Fruit fly (Drosophila melanogaster) whole organism, embryonic: ENCODE measurements around the gene Cpr78Cb.
A peak's percentile ranks its signal among the peaks of the same experiment; 100 is the strongest.

Source experiments
- Ada2b ChIP-seq: fragments of 200-800 bp; sonication (Bioruptor generic); IDR thresholded peaks from 2 replicates; pipeline ENCODE4 v1.3.6; 2022; ENCODE audit warnings: missing biosample characterization, missing genetic modification characterization
- CG1024 ChIP-seq: fragments of 200-800 bp; sonication (Bioruptor generic); IDR thresholded peaks from 2 replicates; pipeline ENCODE4 v1.3.6; 2022; ENCODE audit warnings: missing biosample characterization, missing genetic modification characterization
- CG10462 ChIP-seq: fragments of 200-800 bp; sonication (Bioruptor generic); optimal IDR thresholded peaks from 2 replicates; lab custom pipeline; 2016; ENCODE audit warnings: missing biosample characterization, missing genetic modification characterization
- CG10565 ChIP-seq: fragments of 200-800 bp; sonication (Bioruptor generic); optimal IDR thresholded peaks from 3 replicates; lab custom pipeline; 2016; ENCODE audit warnings: missing biosample characterization, mild to moderate bottlenecking, missing genetic modification characterization
- CG11723 ChIP-seq: fragments of 200-800 bp; sonication (Bioruptor generic); optimal IDR thresholded peaks from 2 replicates; lab custom pipeline; 2017; ENCODE audit warnings: missing biosample characterization, mild to moderate bottlenecking, missing genetic modification characterization
- CG15073 ChIP-seq: fragments of 200-800 bp; sonication (Bioruptor generic); optimal IDR thresholded peaks from 2 replicates; lab custom pipeline; 2016; ENCODE audit warnings: missing biosample characterization, missing genetic modification characterization
- CG1529 ChIP-seq: fragments of 200-800 bp; sonication (Bioruptor generic); optimal IDR thresholded peaks from 3 replicates; lab custom pipeline; 2018; ENCODE audit warnings: missing biosample characterization, missing genetic modification characterization
- CG15479 ChIP-seq: fragments of 200-800 bp; sonication (Bioruptor generic); optimal IDR thresholded peaks from 3 replicates; lab custom pipeline; 2019; ENCODE audit warnings: missing biosample characterization, mild to moderate bottlenecking, missing genetic modification characterization, moderate library complexity
- CG15514 ChIP-seq: fragments of 200-800 bp; sonication (Bioruptor generic); optimal IDR thresholded peaks from 3 replicates; lab custom pipeline; 2017; ENCODE audit warnings: missing biosample characterization, missing genetic modification characterization, mild to moderate bottlenecking, moderate library complexity, missing genetic modification reagents
- CG16863 ChIP-seq: fragments of 200-800 bp; sonication (Bioruptor generic); optimal IDR thresholded peaks from 3 replicates; lab custom pipeline; 2016; ENCODE audit warnings: missing biosample characterization, missing genetic modification characterization
- CG17359 ChIP-seq: fragments of 200-800 bp; sonication (Bioruptor generic); optimal IDR thresholded peaks from 3 replicates; lab custom pipeline; 2018; ENCODE audit warnings: missing biosample characterization, mild to moderate bottlenecking, missing genetic modification characterization, moderate library complexity
- CG1792 ChIP-seq: fragments of 200-800 bp; sonication (Bioruptor generic); optimal IDR thresholded peaks from 2 replicates; lab custom pipeline; 2016; ENCODE audit warnings: missing biosample characterization, missing genetic modification characterization
- CG18262 ChIP-seq: fragments of 200-800 bp; optimal IDR thresholded peaks from 3 replicates; lab custom pipeline; 2019; ENCODE audit warnings: missing biosample characterization, mild to moderate bottlenecking, missing genetic modification characterization, moderate library complexity
- CG2199 ChIP-seq: fragments of 200-800 bp; sonication (Bioruptor generic); IDR thresholded peaks from 3 replicates; pipeline ENCODE4 v1.3.6; 2022; ENCODE audit warnings: missing biosample characterization, missing genetic modification characterization
- CG2889 ChIP-seq: fragments of 200-800 bp; sonication (Bioruptor generic); IDR thresholded peaks from 3 replicates; pipeline ENCODE4 v1.3.6; 2022; ENCODE audit warnings: missing biosample characterization, missing genetic modification characterization
- CG31224 ChIP-seq: fragments of 200-800 bp; sonication (Bioruptor generic); IDR thresholded peaks from 2 replicates; pipeline ENCODE4 v1.3.6; 2022; ENCODE audit warnings: missing biosample characterization, missing genetic modification characterization
- CG31388 ChIP-seq: fragments of 200-800 bp; sonication (Bioruptor generic); optimal IDR thresholded peaks from 2 replicates; lab custom pipeline; 2016; ENCODE audit warnings: missing biosample characterization, missing genetic modification characterization
- CG32767 ChIP-seq: fragments of 200-800 bp; sonication (Bioruptor generic); IDR thresholded peaks from 2 replicates; pipeline ENCODE4 v1.3.6; 2022; ENCODE audit warnings: missing biosample characterization, missing genetic modification characterization
- CG34224 ChIP-seq: fragments of 200-800 bp; sonication (Bioruptor generic); IDR thresholded peaks from 3 replicates; pipeline ENCODE4 v1.3.6; 2022; ENCODE audit warnings: missing biosample characterization, missing genetic modification characterization; ENCODE audit not compliant: partially characterized antibody
- CG4282 ChIP-seq: fragments of 200-800 bp; sonication (Bioruptor generic); optimal IDR thresholded peaks from 2 replicates; lab custom pipeline; 2016; ENCODE audit warnings: missing biosample characterization, missing genetic modification characterization
- CG4328 ChIP-seq: fragments of 200-800 bp; sonication (Bioruptor generic); optimal IDR thresholded peaks from 3 replicates; lab custom pipeline; 2017; ENCODE audit warnings: missing biosample characterization, missing genetic modification reagents, missing genetic modification characterization
- CG4730 ChIP-seq: fragments of 200-800 bp; sonication (Bioruptor generic); IDR thresholded peaks from 2 replicates; pipeline ENCODE4 v1.3.6; 2022; ENCODE audit warnings: missing biosample characterization, missing genetic modification characterization
- CG8281 ChIP-seq: fragments of 200-800 bp; sonication (Bioruptor generic); optimal IDR thresholded peaks from 2 replicates; lab custom pipeline; 2018; ENCODE audit warnings: missing biosample characterization, mild to moderate bottlenecking, missing genetic modification characterization, moderate library complexity
- CG9215 ChIP-seq: fragments of 200-800 bp; sonication (Bioruptor generic); IDR thresholded peaks from 2 replicates; pipeline ENCODE4 v1.3.6; 2022; ENCODE audit warnings: missing biosample characterization, missing genetic modification characterization
- Dll ChIP-seq: fragments of 200-800 bp; sonication (Bioruptor generic); IDR thresholded peaks from 4 replicates; pipeline ENCODE4 v1.3.6; 2022; ENCODE audit warnings: missing biosample characterization, missing genetic modification characterization; ENCODE audit not compliant: partially characterized antibody
- HLH3B ChIP-seq: fragments of 200-800 bp; sonication (Bioruptor generic); IDR thresholded peaks from 2 replicates; pipeline ENCODE4 v1.3.6; 2022; ENCODE audit warnings: missing biosample characterization, missing genetic modification characterization
- MESR4 ChIP-seq: fragments of 200-800 bp; sonication (Bioruptor generic); optimal IDR thresholded peaks from 2 replicates; lab custom pipeline; 2018; ENCODE audit warnings: missing biosample characterization, mild to moderate bottlenecking, missing genetic modification characterization, moderate library complexity
- Sox102F ChIP-seq: fragments of 200-800 bp; sonication (Bioruptor generic); optimal IDR thresholded peaks from 2 replicates; lab custom pipeline; 2018; ENCODE audit warnings: missing biosample characterization, mild to moderate bottlenecking, missing genetic modification characterization, moderate library complexity
- Stat92E ChIP-seq, 3 experiments: fragments of >200 bp in 2 of 3; fragments of 200-800 bp in 1 of 3; sonication (Bioruptor generic) in 1 of 3; optimal IDR thresholded peaks; 2 replicates each; lab custom pipeline; 2017 to 2019; ENCODE audit warnings: missing biosample characterization in 3 of 3, missing genetic modification characterization in 3 of 3, mild to moderate bottlenecking in 1 of 3, moderate library complexity in 1 of 3
- Taf1 ChIP-seq: fragments of 200-800 bp; sonication (Bioruptor generic); IDR thresholded peaks from 2 replicates; pipeline ENCODE4 v1.3.6; 2022; ENCODE audit warnings: missing biosample characterization, missing genetic modification characterization
- al ChIP-seq: fragments of 200-800 bp; sonication (Bioruptor generic); IDR thresholded peaks from 2 replicates; pipeline ENCODE4 v1.3.6; 2022; ENCODE audit warnings: missing biosample characterization, missing genetic modification characterization
- caup ChIP-seq: fragments of 200-800 bp; sonication (Bioruptor generic); optimal IDR thresholded peaks from 3 replicates; lab custom pipeline; 2017; ENCODE audit warnings: missing biosample characterization, mild to moderate bottlenecking, missing genetic modification characterization, moderate library complexity; ENCODE audit not compliant: severe bottlenecking
- chif ChIP-seq, 2 experiments: fragments of 200-800 bp; sonication (Bioruptor generic); optimal IDR thresholded peaks; 3 replicates each; lab custom pipeline; 2016; ENCODE audit warnings: missing biosample characterization in 2 of 2, missing genetic modification characterization in 2 of 2
- danr ChIP-seq: fragments of 200-800 bp; sonication (Bioruptor generic); IDR thresholded peaks from 2 replicates; pipeline ENCODE4 v1.3.6; 2022; ENCODE audit warnings: missing biosample characterization, missing genetic modification characterization
- hb ChIP-seq: fragments of 200-800 bp; sonication (Bioruptor generic); IDR thresholded peaks from 3 replicates; pipeline ENCODE4 v1.3.6; 2022; ENCODE audit warnings: missing biosample characterization, missing genetic modification characterization; ENCODE audit not compliant: partially characterized antibody
- jing ChIP-seq: fragments of 200-800 bp; sonication (Bioruptor generic); optimal IDR thresholded peaks from 2 replicates; lab custom pipeline; 2018; ENCODE audit warnings: missing biosample characterization, mild to moderate bottlenecking, missing genetic modification characterization
- nmo ChIP-seq: fragments of 200-800 bp; sonication (Bioruptor generic); optimal IDR thresholded peaks from 2 replicates; lab custom pipeline; 2018; ENCODE audit warnings: missing biosample characterization, mild to moderate bottlenecking, missing genetic modification characterization, moderate library complexity
- pan ChIP-seq, 4 experiments: fragments of >200 bp in 3 of 4; fragments of 200-800 bp in 1 of 4; sonication (Bioruptor generic) in 1 of 4; optimal IDR thresholded peaks in 3 of 4; IDR thresholded peaks in 1 of 4; 2 replicates each; pipeline versions ENCODE4 v1.3.6 to Lab custom; 2017 to 2022; ENCODE audit warnings: missing biosample characterization in 2 of 4, missing genetic modification characterization in 2 of 4, mixed read lengths in 1 of 4
- pb ChIP-seq: fragments of 200-800 bp; sonication (Bioruptor generic); optimal IDR thresholded peaks from 3 replicates; lab custom pipeline; 2016; ENCODE audit warnings: missing biosample characterization, missing genetic modification characterization
- peb ChIP-seq: fragments of 200-800 bp; sonication (Bioruptor generic); IDR thresholded peaks from 2 replicates; pipeline ENCODE4 v1.3.6; 2022; ENCODE audit warnings: missing biosample characterization, missing genetic modification characterization
- psq ChIP-seq: fragments of 200-800 bp; sonication (Bioruptor generic); optimal IDR thresholded peaks from 2 replicates; lab custom pipeline; 2017; ENCODE audit warnings: missing biosample characterization, missing genetic modification characterization
- ranshi ChIP-seq: fragments of 200-800 bp; sonication (Bioruptor generic); IDR thresholded peaks from 2 replicates; pipeline ENCODE4 v1.3.6; 2022; ENCODE audit warnings: missing biosample characterization, missing genetic modification characterization
- run ChIP-seq: fragments of 200-800 bp; sonication (Bioruptor generic); optimal IDR thresholded peaks from 3 replicates; lab custom pipeline; 2018; ENCODE audit warnings: missing biosample characterization, mild to moderate bottlenecking, missing genetic modification characterization
- sna ChIP-seq: fragments of 200-800 bp; sonication (Bioruptor generic); IDR thresholded peaks from 2 replicates; pipeline ENCODE4 v1.3.6; 2022; ENCODE audit warnings: missing biosample characterization, missing genetic modification characterization; ENCODE audit not compliant: partially characterized antibody
- tll ChIP-seq, 2 experiments: fragments of 200-800 bp in 1 of 2; fragments of >200 bp in 1 of 2; sonication (Bioruptor generic) in 1 of 2; optimal IDR thresholded peaks; 2 replicates each; lab custom pipeline; 2017 to 2019; ENCODE audit warnings: missing biosample characterization in 2 of 2, missing genetic modification characterization in 2 of 2, mild to moderate bottlenecking in 1 of 2, moderate library complexity in 1 of 2
- ttk ChIP-seq: fragments of 200-800 bp; sonication (Bioruptor generic); IDR thresholded peaks from 2 replicates; pipeline ENCODE4 v2.1.2; 2022; ENCODE audit warnings: missing biosample characterization, missing genetic modification characterization
- yki ChIP-seq: fragments of >200 bp; optimal IDR thresholded peaks from 3 replicates; lab custom pipeline; 2018
- zfh1 ChIP-seq: fragments of 200-800 bp; sonication (Bioruptor generic); IDR thresholded peaks from 3 replicates; pipeline ENCODE4 v1.3.6; 2022; ENCODE audit warnings: missing biosample characterization, missing genetic modification characterization
- zfh2 ChIP-seq: fragments of 200-800 bp; sonication (Bioruptor generic); optimal IDR thresholded peaks from 2 replicates; lab custom pipeline; 2016; ENCODE audit warnings: missing biosample characterization, missing genetic modification characterization

Cpr78Cb gene

DNA sequence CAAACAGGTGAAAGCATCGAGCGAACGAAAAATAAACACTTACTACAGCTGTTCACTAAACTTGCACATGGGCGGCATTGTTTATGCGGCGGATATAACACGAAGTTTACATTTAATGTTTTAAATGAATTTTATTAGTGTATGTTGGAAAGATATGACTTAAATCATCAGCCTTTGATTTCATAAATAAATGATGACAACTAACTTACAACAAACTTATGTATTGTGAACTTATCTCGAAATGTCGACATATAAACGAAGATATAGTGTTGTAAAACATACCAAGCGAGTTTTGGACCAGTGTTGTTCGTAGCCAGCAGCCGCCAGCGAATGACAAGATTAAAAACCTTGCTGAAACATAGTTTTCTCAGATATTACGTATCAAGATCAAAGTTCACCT is 10.1 kb downstream of the Cpr78Cb start, which contains the start of the genes CG11309 and CG7632 (continued):
- TF ChIP-seq sna (GFP tag; lab: Robert Waterston, UW) (no peak; the same call in 1 of the 2 replicates), CG1792 (GFP tag; lab: Kevin White, UChicago) (peak; percentile 97), CG9215 (GFP tag; lab: Robert Waterston, UW) (peak; percentile 87), ranshi (GFP tag; lab: Robert Waterston, UW) (peak; percentile 98), Sox102F (GFP tag; lab: Kevin White, UChicago) (peak; percentile 99), CG17359 (tag; lab: Kevin White, UChicago) (peak; percentile 99), MESR4 (peak; percentile 95), CG31224 (GFP tag; lab: Robert Waterston, UW) (peak; percentile 95), CG11723 (GFP tag; lab: Kevin White, UChicago) (peak; percentile 99), hb (no peak), al (peak; percentile 93), psq (GFP tag; lab: Kevin White, UChicago) (peak; percentile 93), tll (GFP tag; optimal IDR thresholded peaks at IDR 0.05; lab: Kevin White, UChicago) (peak in 1 of 2 experiments; percentile 86), jing (GFP tag; lab: Kevin White, UChicago) (peak; percentile 97), ttk (GFP tag; lab: Robert Waterston, UW) (peak; percentile 97), CG1529 (GFP tag; lab: Kevin White, UChicago) (peak; percentile 99), run (peak; percentile 99), CG4730 (GFP tag; lab: Robert Waterston, UW) (peak; percentile 83), CG1024 (peak; percentile 95), chif (GFP tag; optimal IDR thresholded peaks at IDR 0.05; lab: Kevin White, UChicago) (peak; percentile 98 to 99), CG2889 (GFP tag; lab: Robert Waterston, UW) (peak; percentile 94), caup (GFP tag; lab: Kevin White, UChicago) (peak; percentile 99), CG16863 (peak; percentile 98), pan (optimal IDR thresholded peaks at IDR 0.05; lab: Kevin White, UChicago) (no peak), pan (GFP tag; optimal IDR thresholded peaks at IDR 0.05 in 1 of 2, IDR thresholded peaks at IDR 0.05 in 1 of 2) (peak in 1 of 2 experiments; percentile 99), CG4328 (GFP tag; lab: Kevin White, UChicago) (peak; percentile 100), Stat92E (GFP tag; optimal IDR thresholded peaks at IDR 0.05; lab: Kevin White, UChicago) (peak in 1 of 3 experiments; percentile 99), CG32767 (peak; percentile 98), pb (GFP tag; lab: Kevin White, UChicago) (peak; percentile 98), Taf1 (peak; percentile 96), Dll (GFP tag; lab: Robert Waterston, UW) (peak; percentile 49; the same call in 1 of the 4 replicates), CG15073 (peak; percentile 79), peb (peak; percentile 96), CG18262 (tag; lab: Kevin White, UChicago) (peak; percentile 100), yki (lab: Kevin White, UChicago) (peak; percentile 57), zfh1 (GFP tag; lab: Robert Waterston, UW) (peak; percentile 99), CG31388 (GFP tag; lab: Kevin White, UChicago) (peak; percentile 95), zfh2 (GFP tag; lab: Kevin White, UChicago) (peak; percentile 97), HLH3B (GFP tag; lab: Robert Waterston, UW) (peak; percentile 98), CG8281 (peak; percentile 95), CG4282 (peak; percentile 96), CG10462 (peak; percentile 98), Ada2b (GFP tag; lab: Robert Waterston, UW) (peak; percentile 97), CG15479 (GFP tag; lab: Kevin White, UChicago) (peak; percentile 81), danr (GFP tag; lab: Robert Waterston, UW) (peak; percentile 88), CG15514 (GFP tag; lab: Kevin White, UChicago) (peak; percentile 96), CG2199 (peak; percentile 98), nmo (peak; percentile 100), CG34224 (GFP tag; lab: Robert Waterston, UW) (no peak; the same call in 2 of the 3 replicates), CG10565 (GFP tag; lab: Kevin White, UChicago) (peak; percentile 97)
